Worm (Caenorhabditis elegans) whole organism, late embryonic: ENCODE measurements around the gene C09E8.6.

ENCODE experiments used
- F13H6.1 ChIP-seq: sonication (generic microtip); optimal IDR thresholded peaks from 2 replicates; lab custom pipeline; 2016; ENCODE audit warnings: missing genetic modification characterization, missing compliant biosample characterization
- K02D7.2 ChIP-seq: sonication (generic microtip); optimal IDR thresholded peaks from 2 replicates; lab custom pipeline; 2017; ENCODE audit warnings: mild to moderate bottlenecking, missing genetic modification characterization, missing compliant biosample characterization
- T23F11.4 ChIP-seq: fragments of 200-800 bp; sonication (Bioruptor generic); optimal IDR thresholded peaks from 2 replicates; lab custom pipeline; 2018; ENCODE audit warnings: mild to moderate bottlenecking, missing genetic modification characterization, missing compliant biosample characterization
- ama-1 ChIP-seq: fragments of 150-350 bp; optimal IDR thresholded peaks from 2 replicates; lab custom pipeline; 2014
- ceh-18 ChIP-seq: sonication (generic microtip); optimal IDR thresholded peaks from 2 replicates; lab custom pipeline; 2016; ENCODE audit warnings: missing genetic modification characterization, missing compliant biosample characterization
- ceh-19 ChIP-seq: fragments of 200-800 bp; sonication (Bioruptor generic); optimal IDR thresholded peaks from 2 replicates; lab custom pipeline; 2018; ENCODE audit warnings: mild to moderate bottlenecking, missing genetic modification characterization, missing compliant biosample characterization
- ceh-2 ChIP-seq: sonication (generic microtip); optimal IDR thresholded peaks from 2 replicates; lab custom pipeline; 2016; ENCODE audit warnings: missing genotype, missing genetic modification characterization, missing compliant biosample characterization
- ceh-24 ChIP-seq: sonication (generic microtip); optimal IDR thresholded peaks from 2 replicates; lab custom pipeline; 2016; ENCODE audit warnings: mild to moderate bottlenecking, missing genetic modification characterization, missing compliant biosample characterization
- ceh-30 ChIP-seq: fragments of 150-350 bp; optimal IDR thresholded peaks from 2 replicates; lab custom pipeline; 2014; ENCODE audit warnings: missing biosample characterization, missing genetic modification characterization
- ceh-31 ChIP-seq: sonication (generic microtip); optimal IDR thresholded peaks from 2 replicates; lab custom pipeline; 2016; ENCODE audit warnings: missing genetic modification characterization, missing compliant biosample characterization
- ceh-34 ChIP-seq: sonication (generic microtip); optimal IDR thresholded peaks from 2 replicates; lab custom pipeline; 2016; ENCODE audit warnings: mild to moderate bottlenecking, missing genetic modification characterization, missing compliant biosample characterization
- ceh-45 ChIP-seq: fragments of 200-800 bp; sonication (Bioruptor generic); IDR thresholded peaks from 2 replicates; pipeline ENCODE4 v1.3.6; 2022; ENCODE audit warnings: missing genetic modification reagents, missing genetic modification characterization, missing compliant biosample characterization
- ceh-48 ChIP-seq: sonication (generic microtip); optimal IDR thresholded peaks from 2 replicates; lab custom pipeline; 2016; ENCODE audit warnings: missing genetic modification characterization, inconsistent platforms, missing compliant biosample characterization
- ceh-6 ChIP-seq: fragments of 200-800 bp; sonication (Bioruptor generic); optimal IDR thresholded peaks from 2 replicates; lab custom pipeline; 2018; ENCODE audit warnings: mild to moderate bottlenecking, missing genetic modification characterization, missing compliant biosample characterization
- ceh-9 ChIP-seq: sonication (generic microtip); optimal IDR thresholded peaks from 2 replicates; lab custom pipeline; 2016; ENCODE audit warnings: mild to moderate bottlenecking, missing genetic modification characterization, inconsistent platforms, missing compliant biosample characterization
- che-1 ChIP-seq: sonication (generic microtip); optimal IDR thresholded peaks from 2 replicates; lab custom pipeline; 2016; ENCODE audit warnings: mild to moderate bottlenecking, missing genetic modification characterization, missing compliant biosample characterization
- dmd-4 ChIP-seq: sonication (generic microtip); optimal IDR thresholded peaks from 2 replicates; lab custom pipeline; 2016; ENCODE audit warnings: borderline replicate concordance, missing genetic modification characterization, missing compliant biosample characterization
- dve-1 ChIP-seq: sonication (generic microtip); optimal IDR thresholded peaks from 2 replicates; lab custom pipeline; 2017; ENCODE audit warnings: antibody characterized with exemption, mild to moderate bottlenecking, missing genetic modification characterization, missing compliant biosample characterization
- ets-4 ChIP-seq: sonication (generic microtip); optimal IDR thresholded peaks from 2 replicates; lab custom pipeline; 2016; ENCODE audit warnings: missing genetic modification characterization, missing compliant biosample characterization
- fax-1 ChIP-seq: sonication (generic microtip); optimal IDR thresholded peaks from 2 replicates; lab custom pipeline; 2016; ENCODE audit warnings: missing genotype, missing genetic modification characterization, missing compliant biosample characterization
- fkh-10 ChIP-seq: fragments of 150-350 bp; optimal IDR thresholded peaks from 2 replicates; lab custom pipeline; 2014; ENCODE audit warnings: missing biosample characterization, missing genetic modification reagents, missing genetic modification characterization
- fkh-6 ChIP-seq: sonication (generic microtip); optimal IDR thresholded peaks from 2 replicates; lab custom pipeline; 2016; ENCODE audit warnings: missing genetic modification characterization, missing compliant biosample characterization
- gmeb-2 ChIP-seq: sonication (generic microtip); optimal IDR thresholded peaks from 2 replicates; lab custom pipeline; 2016; ENCODE audit warnings: missing genetic modification characterization, inconsistent platforms, missing compliant biosample characterization
- hlh-30 ChIP-seq: sonication (generic microtip); optimal IDR thresholded peaks from 2 replicates; lab custom pipeline; 2017; ENCODE audit warnings: antibody characterized with exemption, missing genetic modification characterization, missing compliant biosample characterization; ENCODE audit not compliant: insufficient read depth
- hlh-6 ChIP-seq: sonication (generic microtip); optimal IDR thresholded peaks from 2 replicates; lab custom pipeline; 2016; ENCODE audit warnings: missing genotype, missing genetic modification characterization, missing compliant biosample characterization
- hlh-8 ChIP-seq: sonication (generic microtip); optimal IDR thresholded peaks from 2 replicates; lab custom pipeline; 2016; ENCODE audit warnings: missing genotype, missing genetic modification characterization, missing compliant biosample characterization
- nfya-1 ChIP-seq: sonication (generic microtip); optimal IDR thresholded peaks from 2 replicates; lab custom pipeline; 2017; ENCODE audit warnings: missing genetic modification characterization, mild to moderate bottlenecking, missing compliant biosample characterization, antibody characterized with exemption, moderate library complexity
- npax-4 ChIP-seq: sonication (generic microtip); optimal IDR thresholded peaks from 2 replicates; lab custom pipeline; 2016; ENCODE audit warnings: missing genetic modification characterization, missing compliant biosample characterization
- odd-2 ChIP-seq: sonication (generic microtip); optimal IDR thresholded peaks from 2 replicates; lab custom pipeline; 2017; ENCODE audit warnings: antibody characterized with exemption, mild to moderate bottlenecking, missing genetic modification characterization, missing compliant biosample characterization
- pax-1 ChIP-seq: fragments of 150-350 bp; optimal IDR thresholded peaks from 2 replicates; lab custom pipeline; 2014; ENCODE audit warnings: missing biosample characterization, missing genetic modification characterization
- pha-2 ChIP-seq: sonication (generic microtip); optimal IDR thresholded peaks from 2 replicates; lab custom pipeline; 2017; ENCODE audit warnings: mild to moderate bottlenecking, missing genetic modification characterization, missing compliant biosample characterization
- pros-1 ChIP-seq: fragments of 150-350 bp; optimal IDR thresholded peaks from 2 replicates; lab custom pipeline; 2014; ENCODE audit warnings: missing biosample characterization, missing genetic modification reagents, missing genetic modification characterization
- sox-4 ChIP-seq: sonication (generic microtip); optimal IDR thresholded peaks from 2 replicates; lab custom pipeline; 2017; ENCODE audit warnings: mild to moderate bottlenecking, missing genetic modification characterization, inconsistent platforms, missing compliant biosample characterization
- tbx-2 ChIP-seq: sonication (generic microtip); optimal IDR thresholded peaks from 2 replicates; lab custom pipeline; 2016; ENCODE audit warnings: missing genetic modification characterization, missing compliant biosample characterization
- unc-42 ChIP-seq: sonication (generic microtip); optimal IDR thresholded peaks from 2 replicates; lab custom pipeline; 2016; ENCODE audit warnings: missing genotype, missing genetic modification characterization, missing compliant biosample characterization
- zip-5 ChIP-seq: sonication (generic microtip); optimal IDR thresholded peaks from 2 replicates; lab custom pipeline; 2016; ENCODE audit warnings: missing genetic modification characterization, missing compliant biosample characterization

C09E8.6 gene

ce11 chrII:580189-580643 is 23.9 kb downstream of the C09E8.6 start, which contains the start of the genes cdc-37 and W08F4.3:
cdc-37 (minus strand) TSS chrII:580593.
W08F4.3 (plus strand) TSS chrII:580602.
- TF ChIP-seq K02D7.2 (tag; lab: Kevin White, UChicago) (no peak), unc-42 (tag; lab: Kevin White, UChicago) (peak; percentile 7), sox-4 (no peak)

ce11 chrII:581983-582382 is 25.7 kb downstream of the C09E8.6 start:
- no peak for TF ChIP-seq dve-1 (tag; lab: Kevin White, UChicago)
- TF ChIP-seq, all 69 proteins: peak for 0

ce11 chrII:582649-583048 is 26.4 kb downstream of the C09E8.6 start, which contains the start of gene fbxb-14:
fbxb-14 (minus strand) TSS chrII:582749.
- TF ChIP-seq sox-4 = no peak
- no peak for TF ChIP-seq hlh-8 (tag; lab: Kevin White, UChicago)
- no peak for TF ChIP-seq hlh-6 (tag; lab: Kevin White, UChicago)
- no peak for TF ChIP-seq ceh-6 (GFP tag; lab: Kevin White, UChicago)
- TF ChIP-seq gmeb-2 = no peak
- no peak for TF ChIP-seq hlh-30 (tag; lab: Kevin White, UChicago)
- TF ChIP-seq fax-1 (tag; lab: Kevin White, UChicago) = no peak
- TF ChIP-seq zip-5 (tag; lab: Kevin White, UChicago) = no peak
- no peak for TF ChIP-seq che-1 (tag; lab: Kevin White, UChicago)
- no peak for TF ChIP-seq ceh-45

- TF ChIP-seq ceh-24 (no peak), ama-1 (no peak), odd-2 (tag; lab: Kevin White, UChicago) (no peak), tbx-2 (tag; lab: Kevin White, UChicago) (no peak), pros-1 (no peak), ceh-34 (no peak), ets-4 (no peak), ceh-30 (tag; lab: Kevin White, UChicago) (no peak), che-1 (tag; lab: Kevin White, UChicago) (no peak), ceh-18 (tag; lab: Kevin White, UChicago) (no peak), ceh-48 (no peak), ceh-19 (GFP tag; lab: Kevin White, UChicago) (no peak), dmd-4 (tag; lab: Kevin White, UChicago) (no peak), unc-42 (tag; lab: Kevin White, UChicago) (no peak), ceh-2 (no peak), ceh-9 (tag; lab: Kevin White, UChicago) (no peak)
Observed at ce11 chrII:584321-584848, 28.1 kb downstream of the C09E8.6 start, which contains the start of the genes W08F4.12 and W08F4.13. W08F4.12 (minus strand) TSS chrII:584421. W08F4.13 (plus strand) TSS chrII:584798.

- TF ChIP-seq dve-1 (tag; lab: Kevin White, UChicago) (no peak), nfya-1 (tag; lab: Kevin White, UChicago) (no peak), sox-4 (no peak), hlh-6 (tag; lab: Kevin White, UChicago) (no peak), pha-2 (no peak), ceh-2 (no peak), che-1 (tag; lab: Kevin White, UChicago) (no peak)
Observed at ce11 chrII:587533-587932, 31.2 kb downstream of the C09E8.6 start, which contains the start of gene fbxb-34. fbxb-34 (plus strand) TSS chrII:587833.

ce11 chrII:591110-591509 is 34.8 kb downstream of the C09E8.6 start, which contains the start of gene W08F4.10:
W08F4.10 (minus strand) TSS chrII:591210.
- TF ChIP-seq pax-1 (no peak), T23F11.4 (GFP tag; lab: Kevin White, UChicago) (no peak), F13H6.1 (tag; lab: Kevin White, UChicago) (no peak), fkh-6 (tag; lab: Kevin White, UChicago) (no peak), fkh-10 (GFP tag; lab: Kevin White, UChicago) (no peak), npax-4 (tag; lab: Kevin White, UChicago) (no peak), ceh-31 (tag; lab: Kevin White, UChicago) (no peak)
